Worm (Caenorhabditis elegans): ENCODE measurements around the gene fbxb-61.

DNA sequence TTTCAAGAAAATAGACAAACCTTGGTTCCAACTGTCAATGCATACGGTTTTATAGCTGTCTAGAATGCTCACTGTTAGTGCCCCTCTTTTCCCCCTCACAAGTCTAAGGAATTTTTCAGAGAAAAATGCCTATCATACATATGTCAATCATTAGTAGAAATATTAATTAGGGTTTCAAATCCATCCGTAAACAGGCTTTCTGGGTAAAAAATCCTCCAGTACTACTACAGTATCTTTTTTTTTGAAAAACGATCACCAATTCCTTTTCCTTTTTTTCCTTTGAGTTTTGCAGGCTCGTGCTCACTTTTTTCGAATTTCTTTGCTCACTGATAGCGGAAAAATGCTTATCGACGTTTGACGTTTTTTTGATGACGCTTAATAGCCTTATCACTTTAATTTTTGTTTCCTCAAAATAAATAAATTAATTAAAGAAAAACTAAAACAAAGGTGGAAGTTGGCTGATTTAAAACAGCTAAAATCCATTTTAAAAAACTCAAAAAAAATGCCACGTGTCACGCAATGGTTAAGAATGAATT, 15.6 kb downstream of the fbxb-61 start, which contains the start of gene C43D7.7:
- TF ChIP-seq lin-26 (GFP tag; IDR thresholded peaks at IDR 0.05) (no peak), rpc-1 (optimal IDR thresholded peaks at IDR 0.05) (no peak), rpc-1 (tag; optimal IDR thresholded peaks at IDR 0.05) (no peak), lsl-1 (GFP tag; optimal IDR thresholded peaks at IDR 0.05) (no peak), ama-1 (optimal IDR thresholded peaks at IDR 0.05) (no peak), ama-1 (GFP tag; optimal IDR thresholded peaks at IDR 0.05) (no peak), madf-10 (tag; optimal IDR thresholded peaks at IDR 0.05) (no peak), efl-1 (GFP tag; optimal IDR thresholded peaks at IDR 0.05) (no peak)

Data from whole organism, young adult.